Fruit fly (Drosophila melanogaster): Measurements from ENCODE around the gene CG4036.

dm6 chr2L:9785917-9786432, 4.7 kb upstream of the CG4036 start:
- TF ChIP-seq psq (optimal IDR thresholded peaks at IDR 0.05) = no peak
- no peak for TF ChIP-seq Myc (optimal IDR thresholded peaks at IDR 0.05)
- no peak for TF ChIP-seq ttk (optimal IDR thresholded peaks at IDR 0.05)
